Fruit fly (Drosophila melanogaster) whole organism, embryonic: ENCODE results near the gene Fancl.

Source experiments
- Aef1 ChIP-seq: fragments of 200-800 bp; sonication (Bioruptor generic); IDR thresholded peaks from 3 replicates; pipeline ENCODE4 v1.3.6; 2022; ENCODE audit warnings: missing biosample characterization, missing genetic modification characterization
- Antp ChIP-seq: fragments of 200-800 bp; sonication (Bioruptor generic); optimal IDR thresholded peaks from 3 replicates; lab custom pipeline; 2016; ENCODE audit warnings: missing biosample characterization, missing genetic modification characterization
- Atf6 ChIP-seq: fragments of 200-800 bp; sonication (Bioruptor generic); IDR thresholded peaks from 2 replicates; pipeline ENCODE4 v1.3.6; 2022; ENCODE audit warnings: missing biosample characterization, missing genetic modification characterization
- BtbVII ChIP-seq: fragments of 200-800 bp; sonication (Bioruptor generic); optimal IDR thresholded peaks from 3 replicates; lab custom pipeline; 2017; ENCODE audit warnings: missing biosample characterization, mild to moderate bottlenecking, missing genetic modification characterization
- CG11696 ChIP-seq: fragments of 200-800 bp; sonication (Bioruptor generic); IDR thresholded peaks from 2 replicates; pipeline ENCODE4 v1.3.6; 2022; ENCODE audit warnings: missing biosample characterization, missing genetic modification characterization
- CG13624 ChIP-seq: fragments of 200-800 bp; sonication (Bioruptor generic); optimal IDR thresholded peaks from 2 replicates; lab custom pipeline; 2016; ENCODE audit warnings: missing biosample characterization, missing genetic modification characterization
- CG14050 ChIP-seq: fragments of 200-800 bp; sonication (Bioruptor generic); IDR thresholded peaks from 3 replicates; pipeline ENCODE4 v1.3.6; 2022; ENCODE audit warnings: missing biosample characterization, missing genetic modification characterization
- CG1792 ChIP-seq: fragments of 200-800 bp; sonication (Bioruptor generic); optimal IDR thresholded peaks from 2 replicates; lab custom pipeline; 2016; ENCODE audit warnings: missing biosample characterization, missing genetic modification characterization
- CG2889 ChIP-seq: fragments of 200-800 bp; sonication (Bioruptor generic); IDR thresholded peaks from 3 replicates; pipeline ENCODE4 v1.3.6; 2022; ENCODE audit warnings: missing biosample characterization, missing genetic modification characterization
- CG30403 ChIP-seq: fragments of 200-800 bp; sonication (Bioruptor generic); optimal IDR thresholded peaks from 3 replicates; lab custom pipeline; 2016; ENCODE audit warnings: missing biosample characterization, missing genetic modification characterization
- CG32532 ChIP-seq: fragments of 200-800 bp; sonication (Bioruptor generic); IDR thresholded peaks from 2 replicates; pipeline ENCODE4 v1.3.6; 2022; ENCODE audit warnings: missing biosample characterization, missing genetic modification characterization
- CG32772 ChIP-seq: fragments of 200-800 bp; sonication (Bioruptor generic); IDR thresholded peaks from 2 replicates; pipeline ENCODE4 v1.3.6; 2022; ENCODE audit warnings: missing biosample characterization, missing genetic modification characterization
- CG33213 ChIP-seq: fragments of 200-800 bp; sonication (Bioruptor generic); optimal IDR thresholded peaks from 3 replicates; lab custom pipeline; 2016; ENCODE audit warnings: missing biosample characterization, missing genetic modification characterization
- CG4404 ChIP-seq: fragments of 200-800 bp; sonication (Bioruptor generic); IDR thresholded peaks from 2 replicates; pipeline ENCODE4 v1.3.6; 2022; ENCODE audit warnings: missing biosample characterization, missing genetic modification characterization
- CG6813 ChIP-seq: fragments of 200-800 bp; sonication (Bioruptor generic); optimal IDR thresholded peaks from 2 replicates; lab custom pipeline; 2017; ENCODE audit warnings: missing biosample characterization, missing genetic modification characterization, mild to moderate bottlenecking, moderate library complexity, missing genetic modification reagents
- CG8290 ChIP-seq, 3 experiments: fragments of 200-800 bp; sonication (Bioruptor generic); optimal IDR thresholded peaks; 2 replicates each; lab custom pipeline; 2016 to 2019; ENCODE audit warnings: missing biosample characterization in 3 of 3, missing genetic modification characterization in 3 of 3, mild to moderate bottlenecking in 2 of 3, moderate library complexity in 1 of 3
- CG8765 ChIP-seq: fragments of 200-800 bp; sonication (Bioruptor generic); IDR thresholded peaks from 2 replicates; pipeline ENCODE4 v1.3.6; 2022; ENCODE audit warnings: missing biosample characterization, missing genetic modification characterization
- CG9727 ChIP-seq: fragments of 200-800 bp; sonication (Bioruptor generic); optimal IDR thresholded peaks from 3 replicates; lab custom pipeline; 2017; ENCODE audit warnings: missing biosample characterization, mild to moderate bottlenecking, missing genetic modification characterization
- CHES-1-like ChIP-seq: fragments of 200-800 bp; sonication (Bioruptor generic); optimal IDR thresholded peaks from 2 replicates; lab custom pipeline; 2016; ENCODE audit warnings: missing biosample characterization, missing genetic modification characterization
- D19A ChIP-seq: fragments of 200-800 bp; optimal IDR thresholded peaks from 3 replicates; lab custom pipeline; 2019; ENCODE audit warnings: missing biosample characterization, mild to moderate bottlenecking, missing genetic modification characterization, moderate library complexity
- Dbx ChIP-seq: fragments of 200-800 bp; sonication (Bioruptor generic); IDR thresholded peaks from 3 replicates; pipeline ENCODE4 v1.3.6; 2022; ENCODE audit warnings: missing biosample characterization, missing genetic modification characterization
- Ets65A ChIP-seq: fragments of 200-800 bp; sonication (Bioruptor generic); peaks from one replicate; lab custom pipeline; 2016; ENCODE audit warnings: missing biosample characterization, missing genetic modification characterization
- H15 ChIP-seq: fragments of 200-800 bp; sonication (Bioruptor generic); IDR thresholded peaks from 3 replicates; pipeline ENCODE4 v1.3.6; 2022; ENCODE audit warnings: missing biosample characterization, missing genetic modification characterization
- Hand ChIP-seq: fragments of 200-800 bp; sonication (Bioruptor generic); optimal IDR thresholded peaks from 2 replicates; lab custom pipeline; 2017; ENCODE audit warnings: mild to moderate bottlenecking, missing biosample characterization, missing genetic modification reagents, missing genetic modification characterization
- Hmr ChIP-seq: fragments of 200-800 bp; sonication (Bioruptor generic); optimal IDR thresholded peaks from 3 replicates; lab custom pipeline; 2017; ENCODE audit warnings: mild to moderate bottlenecking, missing biosample characterization, missing genetic modification reagents, missing genetic modification characterization
- Hr3 ChIP-seq: fragments of 200-800 bp; sonication (Bioruptor generic); optimal IDR thresholded peaks from 3 replicates; lab custom pipeline; 2016; ENCODE audit warnings: missing biosample characterization, missing genetic modification characterization
- Med ChIP-seq: fragments of 200-800 bp; sonication (Bioruptor generic); peaks from one replicate; lab custom pipeline; 2016; ENCODE audit warnings: missing biosample characterization, missing genetic modification characterization, mild to moderate bottlenecking, inconsistent platforms, moderate library complexity
- NFAT ChIP-seq: fragments of 200-800 bp; sonication (Bioruptor generic); IDR thresholded peaks from 2 replicates; pipeline ENCODE4 v1.3.6; 2022; ENCODE audit warnings: missing biosample characterization, missing genetic modification characterization
- Rfx ChIP-seq: fragments of 200-800 bp; sonication (Bioruptor generic); IDR thresholded peaks from 2 replicates; pipeline ENCODE4 v1.3.6; 2022; ENCODE audit warnings: missing biosample characterization, missing genetic modification characterization
- Side ChIP-seq: fragments of 200-800 bp; sonication (Bioruptor generic); optimal IDR thresholded peaks from 2 replicates; lab custom pipeline; 2016; ENCODE audit warnings: missing biosample characterization, missing genetic modification characterization
- chinmo ChIP-seq: fragments of 200-800 bp; sonication (Bioruptor generic); IDR thresholded peaks from 4 replicates; pipeline ENCODE4 v1.3.6; 2022; ENCODE audit warnings: missing biosample characterization, missing genetic modification characterization; ENCODE audit not compliant: partially characterized antibody
- croc ChIP-seq: fragments of 200-800 bp; sonication (Bioruptor generic); conservative IDR thresholded peaks from 3 replicates; pipeline ENCODE4 v1.3.6; 2022; ENCODE audit warnings: missing biosample characterization, missing genetic modification characterization
- cwo ChIP-seq: fragments of 200-800 bp; sonication (Bioruptor generic); optimal IDR thresholded peaks from 3 replicates; lab custom pipeline; 2017; ENCODE audit warnings: missing biosample characterization, missing genetic modification characterization, mild to moderate bottlenecking, moderate library complexity, missing genetic modification reagents
- dysf ChIP-seq: fragments of 200-800 bp; sonication (Bioruptor generic); IDR thresholded peaks from 3 replicates; pipeline ENCODE4 v1.3.6; 2022; ENCODE audit warnings: missing biosample characterization, missing genetic modification characterization
- exex ChIP-seq: fragments of 200-800 bp; sonication (Bioruptor generic); optimal IDR thresholded peaks from 4 replicates; lab custom pipeline; 2018; ENCODE audit warnings: missing biosample characterization, mild to moderate bottlenecking, missing genetic modification characterization, moderate library complexity
- fd102C ChIP-seq: fragments of 200-800 bp; sonication (Bioruptor generic); optimal IDR thresholded peaks from 2 replicates; lab custom pipeline; 2018; ENCODE audit warnings: missing biosample characterization, mild to moderate bottlenecking, missing genetic modification characterization, moderate library complexity
- fu2 ChIP-seq: fragments of 200-800 bp; sonication (Bioruptor generic); optimal IDR thresholded peaks from 2 replicates; lab custom pipeline; 2016; ENCODE audit warnings: missing biosample characterization, missing genetic modification characterization
- gce ChIP-seq: fragments of 200-800 bp; sonication (Bioruptor generic); IDR thresholded peaks from 3 replicates; pipeline ENCODE4 v1.3.6; 2022; ENCODE audit warnings: missing biosample characterization, missing genetic modification characterization
- gem ChIP-seq: fragments of 200-800 bp; sonication (Bioruptor generic); optimal IDR thresholded peaks from 2 replicates; lab custom pipeline; 2019; ENCODE audit warnings: missing biosample characterization, mild to moderate bottlenecking, missing genetic modification characterization, moderate library complexity
- her ChIP-seq: fragments of 200-800 bp; sonication (Bioruptor generic); optimal IDR thresholded peaks from 2 replicates; lab custom pipeline; 2016; ENCODE audit warnings: missing biosample characterization, missing genetic modification characterization
- kay ChIP-seq: fragments of 200-800 bp; sonication (Bioruptor generic); optimal IDR thresholded peaks from 2 replicates; lab custom pipeline; 2016; ENCODE audit warnings: missing biosample characterization, missing genetic modification characterization
- mam ChIP-seq: fragments of 200-800 bp; sonication (Bioruptor generic); optimal IDR thresholded peaks from 3 replicates; lab custom pipeline; 2016; ENCODE audit warnings: missing biosample characterization, missing genetic modification characterization
- nerfin-1 ChIP-seq: fragments of 200-800 bp; sonication (Bioruptor generic); optimal IDR thresholded peaks from 3 replicates; lab custom pipeline; 2019; ENCODE audit warnings: missing biosample characterization, mild to moderate bottlenecking, missing genetic modification characterization, moderate library complexity
- pan ChIP-seq, 4 experiments: fragments of >200 bp in 3 of 4; fragments of 200-800 bp in 1 of 4; sonication (Bioruptor generic) in 1 of 4; optimal IDR thresholded peaks in 3 of 4; IDR thresholded peaks in 1 of 4; 2 replicates each; pipeline versions ENCODE4 v1.3.6 to Lab custom; 2017 to 2022; ENCODE audit warnings: missing biosample characterization in 2 of 4, missing genetic modification characterization in 2 of 4, mixed read lengths in 1 of 4
- pho ChIP-seq: fragments of 200-800 bp; sonication (Bioruptor generic); optimal IDR thresholded peaks from 2 replicates; lab custom pipeline; 2016; ENCODE audit warnings: missing biosample characterization, missing genetic modification characterization
- ranshi ChIP-seq: fragments of 200-800 bp; sonication (Bioruptor generic); IDR thresholded peaks from 2 replicates; pipeline ENCODE4 v1.3.6; 2022; ENCODE audit warnings: missing biosample characterization, missing genetic modification characterization
- slbo ChIP-seq: fragments of 200-800 bp; sonication (Bioruptor generic); IDR thresholded peaks from 2 replicates; pipeline ENCODE4 v1.3.6; 2022; ENCODE audit warnings: missing biosample characterization, missing genetic modification characterization
- so ChIP-seq: fragments of 200-800 bp; sonication (Bioruptor generic); IDR thresholded peaks from 3 replicates; pipeline ENCODE4 v1.3.6; 2022; ENCODE audit warnings: missing biosample characterization, missing genetic modification characterization
- sob ChIP-seq: fragments of 200-800 bp; sonication (Bioruptor generic); IDR thresholded peaks from 2 replicates; pipeline ENCODE4 v1.3.6; 2022; ENCODE audit warnings: missing biosample characterization, missing genetic modification characterization

The Fancl gene

DNA sequence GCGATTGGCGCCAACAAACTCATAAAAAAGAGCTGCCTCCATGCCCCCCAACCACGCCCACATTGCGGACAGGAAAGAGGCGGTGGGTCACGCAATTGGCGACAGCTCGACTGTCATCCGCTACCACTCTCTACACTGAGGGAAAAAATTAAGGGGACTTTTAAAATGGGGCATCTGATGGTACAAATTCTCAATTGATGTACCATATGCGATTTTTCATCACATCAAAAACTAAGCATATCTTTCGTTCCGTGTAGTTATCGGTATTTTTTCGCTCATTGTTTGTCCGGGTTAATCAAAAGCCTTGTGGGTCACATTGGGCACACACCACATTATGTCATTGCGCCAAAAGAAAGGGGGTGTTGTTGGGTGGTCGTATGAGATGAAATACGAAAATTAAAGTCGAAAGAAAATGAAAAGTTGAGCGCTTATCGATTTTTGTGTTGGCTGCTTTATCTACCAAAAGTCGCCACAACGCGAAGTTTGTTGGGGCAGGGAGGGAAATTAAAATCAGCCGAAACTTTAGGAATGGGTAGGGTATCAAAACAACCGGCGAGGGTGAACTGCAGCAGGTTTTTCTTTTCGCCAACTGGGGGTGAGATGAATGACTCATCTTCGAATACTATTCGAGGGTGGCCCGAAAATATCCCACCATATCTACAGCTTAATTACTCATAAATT, 28.5 kb downstream of the Fancl start (continued):
- TF ChIP-seq CHES-1-like (GFP tag; lab: Kevin White, UChicago), result no peak
- TF ChIP-seq pan (optimal IDR thresholded peaks at IDR 0.05; lab: Kevin White, UChicago), result no peak
- TF ChIP-seq pan (GFP tag; optimal IDR thresholded peaks at IDR 0.05 in 1 of 2, IDR thresholded peaks at IDR 0.05 in 1 of 2), result peak in 1 of 2 experiments; percentile 54
- no peak for TF ChIP-seq CG8765
- 0 out of 3 replicates have a peak, but pooled peaks have one; percentile 23 for TF ChIP-seq H15
- TF ChIP-seq Rfx (GFP tag; lab: Robert Waterston, UW), result peak; percentile 64
- peak; percentile 32; the same call in 1 of the 2 replicates for TF ChIP-seq CG32772
- no peak for TF ChIP-seq CG11696 (GFP tag; lab: Robert Waterston, UW)
- TF ChIP-seq Ets65A, result peak; percentile 75
- TF ChIP-seq kay (GFP tag; lab: Kevin White, UChicago), result peak; percentile 24
- peak; percentile 75 for TF ChIP-seq CG32532 (GFP tag; lab: Robert Waterston, UW)
- peak; percentile 53; the same call in 1 of the 2 replicates for TF ChIP-seq Atf6 (GFP tag; lab: Robert Waterston, UW)
- TF ChIP-seq CG14050 (GFP tag; lab: Robert Waterston, UW), result no peak
- TF ChIP-seq gce (GFP tag; lab: Robert Waterston, UW), result 0 out of 3 replicates have a peak, but pooled peaks have one; percentile 4
- no peak for TF ChIP-seq croc (GFP tag; lab: Robert Waterston, UW)
- TF ChIP-seq so (GFP tag; lab: Robert Waterston, UW), result peak; percentile 29; the same call in 1 of the 3 replicates
- no peak for TF ChIP-seq CG6813 (GFP tag; lab: Kevin White, UChicago)
- no peak for TF ChIP-seq CG33213 (GFP tag; lab: Kevin White, UChicago)
- peak; percentile 18; the same call in 1 of the 2 replicates for TF ChIP-seq ranshi (GFP tag; lab: Robert Waterston, UW)
- peak; percentile 69; the same call in 2 of the 3 replicates for TF ChIP-seq Dbx (GFP tag; lab: Robert Waterston, UW)
- TF ChIP-seq sob (GFP tag; lab: Robert Waterston, UW), result peak; percentile 67
- TF ChIP-seq cwo (GFP tag; lab: Kevin White, UChicago), result peak; percentile 37
- TF ChIP-seq her, result peak; percentile 54
- TF ChIP-seq NFAT (GFP tag; lab: Robert Waterston, UW), result peak; percentile 54
- peak; percentile 93 for TF ChIP-seq Med (GFP tag; lab: Kevin White, UChicago)
- TF ChIP-seq slbo, result peak; percentile 65
- peak; percentile 32 for TF ChIP-seq Antp (GFP tag; lab: Kevin White, UChicago)
- no peak for TF ChIP-seq chinmo (GFP tag; lab: Robert Waterston, UW)
- TF ChIP-seq CG13624 (GFP tag; lab: Kevin White, UChicago), result peak; percentile 36
- TF ChIP-seq mam (GFP tag; lab: Kevin White, UChicago), result peak; percentile 58
- peak; percentile 67 for TF ChIP-seq D19A (tag; lab: Kevin White, UChicago)
- TF ChIP-seq fd102C (GFP tag; lab: Kevin White, UChicago), result no peak
- peak; percentile 72 for TF ChIP-seq Hand (GFP tag; lab: Kevin White, UChicago)
- peak; percentile 53; the same call in 2 of the 3 replicates for TF ChIP-seq dysf (GFP tag; lab: Robert Waterston, UW)
- TF ChIP-seq CG2889 (GFP tag; lab: Robert Waterston, UW), result 0 out of 3 replicates have a peak, but pooled peaks have one; percentile 34
- peak; percentile 76 for TF ChIP-seq Hmr (GFP tag; lab: Kevin White, UChicago)
- TF ChIP-seq Side (GFP tag; lab: Kevin White, UChicago), result peak; percentile 54
- TF ChIP-seq Hr3, result peak; percentile 5
- TF ChIP-seq nerfin-1 (tag; lab: Kevin White, UChicago), result no peak
- peak; percentile 21 for TF ChIP-seq fu2 (GFP tag; lab: Kevin White, UChicago)
- no peak for TF ChIP-seq CG8290 (GFP tag; optimal IDR thresholded peaks at IDR 0.05; lab: Kevin White, UChicago)
- TF ChIP-seq CG8290 (tag; optimal IDR thresholded peaks at IDR 0.05; lab: Kevin White, UChicago), result no peak
- TF ChIP-seq BtbVII (GFP tag; lab: Kevin White, UChicago), result peak; percentile 46
- peak; percentile 20 for TF ChIP-seq CG1792 (GFP tag; lab: Kevin White, UChicago)
- TF ChIP-seq CG9727 (GFP tag; lab: Kevin White, UChicago), result peak; percentile 42
- TF ChIP-seq CG4404 (GFP tag; lab: Robert Waterston, UW), result no peak
- TF ChIP-seq gem (tag; lab: Kevin White, UChicago), result no peak
- TF ChIP-seq exex (tag; lab: Kevin White, UChicago), result peak; percentile 3
- 0 out of 3 replicates have a peak, but pooled peaks have one; percentile 19 for TF ChIP-seq Aef1 (GFP tag; lab: Robert Waterston, UW)
- peak; percentile 20 for TF ChIP-seq pho (GFP tag; lab: Kevin White, UChicago)
- peak; percentile 12 for TF ChIP-seq CG30403
